Worm (Caenorhabditis elegans) whole organism, early embryonic: ENCODE data around the gene fbxb-59.

ENCODE experiments used
- ama-1 ChIP-seq: fragments of 150-350 bp; optimal IDR thresholded peaks from 2 replicates; lab custom pipeline; 2014
- ceh-36 ChIP-seq: sonication (generic microtip); optimal IDR thresholded peaks from 2 replicates; lab custom pipeline; 2016; ENCODE audit warnings: missing genetic modification characterization, inconsistent platforms, missing compliant biosample characterization
- ets-7 ChIP-seq: sonication (generic microtip); optimal IDR thresholded peaks from 2 replicates; lab custom pipeline; 2016; ENCODE audit warnings: missing genotype, missing genetic modification characterization, missing compliant biosample characterization
- flt-1 ChIP-seq: fragments of 200-800 bp; sonication (Bioruptor generic); IDR thresholded peaks from 2 replicates; pipeline ENCODE4 v1.3.6; 2022; ENCODE audit warnings: missing genetic modification characterization, missing compliant biosample characterization
- hmg-4 ChIP-seq: fragments of 200-800 bp; sonication (Bioruptor generic); optimal IDR thresholded peaks from 2 replicates; lab custom pipeline; 2018; ENCODE audit warnings: mild to moderate bottlenecking, missing genetic modification characterization, missing compliant biosample characterization
- hnd-1 ChIP-seq: sonication (generic microtip); optimal IDR thresholded peaks from 2 replicates; lab custom pipeline; 2016; ENCODE audit warnings: missing genetic modification characterization, missing compliant biosample characterization
- pes-1 ChIP-seq: fragments of 200-800 bp; sonication (Bioruptor generic); IDR thresholded peaks from 2 replicates; pipeline ENCODE4 v1.3.6; 2022; ENCODE audit warnings: missing genetic modification reagents, missing genetic modification characterization, missing compliant biosample characterization
- tbx-11 ChIP-seq: fragments of 200-800 bp; sonication (Bioruptor generic); IDR thresholded peaks from 2 replicates; pipeline ENCODE4 v1.3.6; 2022; ENCODE audit warnings: missing genetic modification characterization, missing compliant biosample characterization

DNA sequence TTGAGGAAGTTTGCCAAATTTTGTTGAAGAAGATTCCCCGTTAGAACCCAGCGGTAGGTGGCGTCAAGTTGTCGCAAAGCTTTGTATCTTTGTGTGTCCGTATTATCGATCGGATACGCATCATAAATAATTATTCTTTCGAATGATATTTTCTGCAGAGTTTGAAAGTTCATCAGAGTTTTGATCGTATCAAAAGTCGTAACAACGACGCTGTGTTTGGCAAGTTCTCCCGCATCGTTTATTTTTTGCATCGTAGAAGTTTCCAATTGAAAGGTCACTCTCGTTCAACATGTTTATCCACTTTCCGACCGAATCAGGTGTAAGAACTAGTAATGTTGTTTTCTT is 42.9 kb downstream of the fbxb-59 start:
- no peak for TF ChIP-seq hnd-1 (tag; lab: Kevin White, UChicago)
- no peak for TF ChIP-seq ets-7
- no peak for TF ChIP-seq flt-1 (GFP tag; lab: Robert Waterston, UW)
- no peak for TF ChIP-seq tbx-11
- no peak for TF ChIP-seq ama-1
- no peak for TF ChIP-seq pes-1
- no peak for TF ChIP-seq hmg-4 (GFP tag; lab: Kevin White, UChicago)
- TF ChIP-seq ceh-36 = no peak
